Fruit fly (Drosophila melanogaster) whole organism, wandering third instar larva: ENCODE results near the gene CG18766.

ENCODE experiments used
- CG32264 ChIP-seq: fragments of 200-800 bp; sonication (Bioruptor generic); optimal IDR thresholded peaks from 2 replicates; lab custom pipeline; 2016; ENCODE audit warnings: missing biosample characterization, missing genetic modification characterization
- GATAd ChIP-seq: sonication (Bioruptor generic); optimal IDR thresholded peaks from 2 replicates; lab custom pipeline; 2016; ENCODE audit warnings: missing biosample characterization, missing genetic modification characterization
- Hr83 ChIP-seq: fragments of 200-300 bp; sonication (Bioruptor generic); optimal IDR thresholded peaks from 2 replicates; lab custom pipeline; 2016; ENCODE audit warnings: missing biosample characterization, mild to moderate bottlenecking, missing genetic modification characterization, moderate library complexity; ENCODE audit not compliant: poor library complexity, severe bottlenecking
- Mio ChIP-seq: sonication (Bioruptor generic); optimal IDR thresholded peaks from 2 replicates; lab custom pipeline; 2016; ENCODE audit warnings: missing biosample characterization, missing genetic modification characterization
- Sp1 ChIP-seq: fragments of 200-800 bp; sonication (Bioruptor generic); optimal IDR thresholded peaks from 3 replicates; lab custom pipeline; 2019; ENCODE audit warnings: missing biosample characterization, mild to moderate bottlenecking, missing genetic modification characterization, moderate library complexity
- Vsx2 ChIP-seq: fragments of 200-300, 225-300 bp; sonication (Bioruptor generic); optimal IDR thresholded peaks from 2 replicates; lab custom pipeline; 2018; ENCODE audit warnings: missing biosample characterization, missing genetic modification characterization; ENCODE audit not compliant: partially characterized antibody
- br ChIP-seq: fragments of 200-800 bp; sonication (Bioruptor generic); optimal IDR thresholded peaks from 2 replicates; lab custom pipeline; 2016; ENCODE audit warnings: missing biosample characterization, missing genetic modification characterization
- dl ChIP-seq, 2 experiments: fragments of 175-275, 200-275 bp in 1 of 2; fragments of 200-275 bp in 1 of 2; sonication (Bioruptor generic); optimal IDR thresholded peaks; lab custom pipeline; 2018; ENCODE audit warnings: mild to moderate bottlenecking in 2 of 2, missing biosample characterization in 2 of 2, missing genetic modification characterization in 2 of 2, moderate library complexity in 2 of 2; ENCODE audit not compliant: partially characterized antibody in 2 of 2, insufficient read depth in 1 of 2
- dsf ChIP-seq: sonication (Bioruptor generic); optimal IDR thresholded peaks from 2 replicates; lab custom pipeline; 2016; ENCODE audit warnings: missing biosample characterization, missing genetic modification characterization, borderline replicate concordance
- fru ChIP-seq: fragments of 200-800 bp; sonication (Bioruptor generic); optimal IDR thresholded peaks from 3 replicates; lab custom pipeline; 2016; ENCODE audit warnings: missing biosample characterization, mild to moderate bottlenecking, missing genetic modification characterization
- pan ChIP-seq: fragments of >200 bp; optimal IDR thresholded peaks from 2 replicates; lab custom pipeline; 2017
- usp ChIP-seq: fragments of >200 bp; optimal IDR thresholded peaks from 2 replicates; lab custom pipeline; 2017; ENCODE audit warnings: missing biosample characterization, missing genetic modification characterization

DNA sequence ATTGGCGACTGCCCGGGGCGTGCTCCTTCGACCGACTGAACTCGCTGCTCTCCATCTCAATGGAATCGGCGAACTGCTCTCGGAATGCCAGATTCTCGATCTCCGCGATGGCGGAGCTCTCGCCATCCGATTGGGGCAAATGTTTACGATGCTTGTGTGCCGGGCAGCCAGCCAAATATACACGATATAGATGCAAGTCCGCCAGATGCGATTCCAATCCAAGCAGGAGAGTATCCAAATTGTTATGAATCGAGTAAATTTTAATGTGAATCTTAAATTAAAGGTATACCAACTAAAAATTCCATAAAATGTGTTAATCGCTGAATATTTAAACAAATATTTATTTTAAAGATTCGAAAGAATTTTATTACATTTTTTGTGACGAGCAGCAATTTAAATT, 2.8 kb upstream of the CG18766 start, which contains the start of gene CG5984:
- TF ChIP-seq GATAd (GFP tag; lab: Kevin White, UChicago), result no peak
- TF ChIP-seq dl (GFP tag; optimal IDR thresholded peaks at IDR 0.05; lab: Kevin White, UChicago; ENCODE audit: insufficient read depth in 1 of 2, partially characterized antibody in 2 of 2), result no peak
- no peak for TF ChIP-seq Hr83 (GFP tag; lab: Kevin White, UChicago)
- TF ChIP-seq CG32264 (GFP tag; lab: Kevin White, UChicago), result no peak
- TF ChIP-seq dsf (GFP tag; lab: Kevin White, UChicago), result no peak
- TF ChIP-seq usp (GFP tag; lab: Kevin White, UChicago), result no peak
- TF ChIP-seq Mio (GFP tag; lab: Kevin White, UChicago), result no peak
- TF ChIP-seq br, result no peak
- TF ChIP-seq Vsx2 (GFP tag; lab: Kevin White, UChicago), result no peak
- no peak for TF ChIP-seq fru (GFP tag; lab: Kevin White, UChicago)
- no peak for TF ChIP-seq pan (lab: Kevin White, UChicago)
- TF ChIP-seq Sp1, result no peak
